Worm (Caenorhabditis elegans) whole organism, mixed stage, embryonic: ENCODE results near the gene C02B8.3.

Experiments used
- blmp-1 ChIP-seq: fragments of 150-350 bp; optimal IDR thresholded peaks from 2 replicates; lab custom pipeline; 2014; ENCODE audit warnings: missing biosample characterization, missing genetic modification characterization
- ceh-43 ChIP-seq: fragments of 200-800 bp; sonication (Bioruptor generic); optimal IDR thresholded peaks from 2 replicates; lab custom pipeline; 2018; ENCODE audit warnings: mild to moderate bottlenecking, missing genetic modification characterization, moderate library complexity, missing compliant biosample characterization
- nhr-2 ChIP-seq: fragments of 150-350 bp; optimal IDR thresholded peaks from 2 replicates; lab custom pipeline; 2014; ENCODE audit warnings: missing biosample characterization, missing genetic modification characterization
- nhr-76 ChIP-seq: sonication (generic microtip); optimal IDR thresholded peaks from 2 replicates; lab custom pipeline; 2017; ENCODE audit warnings: missing biosample characterization, missing genetic modification characterization
- pha-4 ChIP-seq: fragments of 150-350 bp; optimal IDR thresholded peaks from 2 replicates; lab custom pipeline; 2018; ENCODE audit warnings: missing biosample characterization, missing genetic modification reagents, missing genetic modification characterization
- snpc-4 ChIP-seq: fragments of 150-350 bp; optimal IDR thresholded peaks from 2 replicates; lab custom pipeline; 2014; ENCODE audit warnings: missing biosample characterization, missing genetic modification characterization
- sptf-1 ChIP-seq: sonication (generic microtip); optimal IDR thresholded peaks from 2 replicates; lab custom pipeline; 2017; ENCODE audit warnings: mild to moderate bottlenecking, missing genetic modification characterization, moderate library complexity, missing compliant biosample characterization
- unc-62 ChIP-seq: fragments of 150-350 bp; optimal IDR thresholded peaks from 2 replicates; lab custom pipeline; 2014; ENCODE audit warnings: missing biosample characterization, missing genetic modification reagents, missing genetic modification characterization
- ztf-11 ChIP-seq: fragments of 150-350 bp; optimal IDR thresholded peaks from 2 replicates; lab custom pipeline; 2014; ENCODE audit warnings: missing biosample characterization, missing genetic modification characterization

ce11 chrX:8116157-8116556 is 23.1 kb upstream of the C02B8.3 start, which contains the start of gene hlh-8:
- no peak for TF ChIP-seq nhr-2 (tag; lab: Kevin White, UChicago)
- no peak for TF ChIP-seq sptf-1
- TF ChIP-seq unc-62: no peak
- TF ChIP-seq snpc-4 (tag; lab: Kevin White, UChicago): no peak
- no peak for TF ChIP-seq pha-4 (tag; lab: Kevin White, UChicago)
- TF ChIP-seq nhr-76 (tag; lab: Kevin White, UChicago): no peak
- TF ChIP-seq ztf-11 (tag; lab: Kevin White, UChicago): no peak
- no peak for TF ChIP-seq blmp-1 (tag; lab: Kevin White, UChicago)
- TF ChIP-seq ceh-43 (GFP tag; lab: Kevin White, UChicago): no peak
